Fruit fly (Drosophila melanogaster) whole organism, embryonic: ENCODE measurements around the gene Dpm3.

Source experiments
- B-H1 ChIP-seq: fragments of 200-800 bp; sonication (Bioruptor generic); IDR thresholded peaks from 3 replicates; pipeline ENCODE4 v1.3.6; 2022; ENCODE audit warnings: missing biosample characterization, missing genetic modification characterization
- Bgb ChIP-seq: fragments of 200-800 bp; sonication (Bioruptor generic); IDR thresholded peaks from 2 replicates; pipeline ENCODE4 v1.3.6; 2022; ENCODE audit warnings: missing biosample characterization, missing genetic modification characterization; ENCODE audit not compliant: partially characterized antibody
- CG10321 ChIP-seq: fragments of 200-800 bp; sonication (Bioruptor generic); IDR thresholded peaks from 2 replicates; pipeline ENCODE4 v1.3.6; 2022; ENCODE audit warnings: missing biosample characterization, missing genetic modification characterization
- CG10654 ChIP-seq: fragments of 200-800 bp; sonication (Bioruptor generic); optimal IDR thresholded peaks from 2 replicates; lab custom pipeline; 2016; ENCODE audit warnings: missing biosample characterization, missing genetic modification characterization
- CG10979 ChIP-seq: fragments of 200-800 bp; sonication (Bioruptor generic); optimal IDR thresholded peaks from 2 replicates; lab custom pipeline; 2018; ENCODE audit warnings: missing biosample characterization, mild to moderate bottlenecking, missing genetic modification characterization, moderate library complexity
- CG11085 ChIP-seq: fragments of 200-800 bp; sonication (Bioruptor generic); IDR thresholded peaks from 2 replicates; pipeline ENCODE4 v1.3.6; 2022; ENCODE audit warnings: missing biosample characterization, missing genetic modification characterization
- CG12769 ChIP-seq: fragments of 200-800 bp; sonication (Bioruptor generic); optimal IDR thresholded peaks from 2 replicates; lab custom pipeline; 2019; ENCODE audit warnings: missing biosample characterization, mild to moderate bottlenecking, missing genetic modification characterization, moderate library complexity
- CG13296 ChIP-seq: fragments of 200-800 bp; sonication (Bioruptor generic); optimal IDR thresholded peaks from 3 replicates; lab custom pipeline; 2018; ENCODE audit warnings: missing biosample characterization, mild to moderate bottlenecking, missing genetic modification characterization
- CG1602 ChIP-seq: fragments of 200-800 bp; sonication (Bioruptor generic); optimal IDR thresholded peaks from 3 replicates; lab custom pipeline; 2016; ENCODE audit warnings: missing biosample characterization, missing genetic modification characterization
- CG2712 ChIP-seq: fragments of 200-800 bp; optimal IDR thresholded peaks from 3 replicates; lab custom pipeline; 2019; ENCODE audit warnings: missing biosample characterization, mild to moderate bottlenecking, missing genetic modification characterization, moderate library complexity
- CG30020 ChIP-seq: fragments of 200-800 bp; optimal IDR thresholded peaks from 2 replicates; lab custom pipeline; 2019; ENCODE audit warnings: missing biosample characterization, mild to moderate bottlenecking, missing genetic modification characterization, moderate library complexity
- CG31441 ChIP-seq: fragments of 200-800 bp; sonication (Bioruptor generic); IDR thresholded peaks from 2 replicates; pipeline ENCODE4 v1.3.6; 2022; ENCODE audit warnings: missing biosample characterization, missing genetic modification characterization
- CG3163 ChIP-seq: fragments of 200-800 bp; sonication (Bioruptor generic); optimal IDR thresholded peaks from 3 replicates; lab custom pipeline; 2016; ENCODE audit warnings: missing biosample characterization, missing genetic modification characterization
- CG42726 ChIP-seq: fragments of 200-800 bp; sonication (Bioruptor generic); IDR thresholded peaks from 2 replicates; pipeline ENCODE4 v1.3.6; 2022; ENCODE audit warnings: missing biosample characterization, missing genetic modification characterization; ENCODE audit not compliant: partially characterized antibody
- CG5180 ChIP-seq: fragments of 200-800 bp; sonication (Bioruptor generic); optimal IDR thresholded peaks from 3 replicates; lab custom pipeline; 2017; ENCODE audit warnings: missing biosample characterization, missing genetic modification characterization, mild to moderate bottlenecking, moderate library complexity, missing genetic modification reagents
- CG5953 ChIP-seq: fragments of 200-800 bp; sonication (Bioruptor generic); IDR thresholded peaks from 2 replicates; pipeline ENCODE4 v1.3.6; 2022; ENCODE audit warnings: missing biosample characterization, missing genetic modification characterization
- CG6175 ChIP-seq: fragments of 200-800 bp; sonication (Bioruptor generic); IDR thresholded peaks from 3 replicates; pipeline ENCODE4 v1.3.6; 2022; ENCODE audit warnings: missing biosample characterization, missing genetic modification characterization
- CG7963 ChIP-seq: fragments of 200-800 bp; sonication (Bioruptor generic); IDR thresholded peaks from 3 replicates; pipeline ENCODE4 v1.3.6; 2022; ENCODE audit warnings: missing biosample characterization, missing genetic modification characterization; ENCODE audit not compliant: partially characterized antibody
- CG9797 ChIP-seq: fragments of 200-800 bp; sonication (Bioruptor generic); optimal IDR thresholded peaks from 3 replicates; lab custom pipeline; 2018; ENCODE audit warnings: missing biosample characterization, mild to moderate bottlenecking, missing genetic modification characterization
- CkIIα-i1 ChIP-seq: fragments of 200-800 bp; sonication (Bioruptor generic); IDR thresholded peaks from 2 replicates; pipeline ENCODE4 v1.3.6; 2022; ENCODE audit warnings: missing biosample characterization, missing genetic modification characterization
- E2f1 ChIP-seq: fragments of 200-800 bp; sonication (Bioruptor generic); IDR thresholded peaks from 2 replicates; pipeline ENCODE4 v1.3.6; 2022; ENCODE audit warnings: missing biosample characterization, missing genetic modification characterization
- Fer3 ChIP-seq: fragments of 200-800 bp; sonication (Bioruptor generic); optimal IDR thresholded peaks from 2 replicates; lab custom pipeline; 2018; ENCODE audit warnings: missing biosample characterization, mild to moderate bottlenecking, missing genetic modification characterization, moderate library complexity
- Hand ChIP-seq: fragments of 200-800 bp; sonication (Bioruptor generic); optimal IDR thresholded peaks from 2 replicates; lab custom pipeline; 2017; ENCODE audit warnings: mild to moderate bottlenecking, missing biosample characterization, missing genetic modification reagents, missing genetic modification characterization
- Hmx ChIP-seq: fragments of 200-800 bp; sonication (Bioruptor generic); optimal IDR thresholded peaks from 2 replicates; lab custom pipeline; 2016; ENCODE audit warnings: missing biosample characterization, missing genetic modification characterization
- Rx ChIP-seq: fragments of 200-800 bp; sonication (Bioruptor generic); IDR thresholded peaks from 2 replicates; pipeline ENCODE4 v1.3.6; 2022; ENCODE audit warnings: missing biosample characterization, missing genetic modification characterization
- Sin3A ChIP-seq: fragments of >200 bp; optimal IDR thresholded peaks from 2 replicates; lab custom pipeline; 2018
- Six4 ChIP-seq: fragments of 200-800 bp; sonication (Bioruptor generic); optimal IDR thresholded peaks from 2 replicates; lab custom pipeline; 2016; ENCODE audit warnings: missing biosample characterization, missing genetic modification characterization
- Sry-δ ChIP-seq: fragments of 200-800 bp; sonication (Bioruptor generic); optimal IDR thresholded peaks from 2 replicates; lab custom pipeline; 2016; ENCODE audit warnings: missing biosample characterization, missing genetic modification characterization
- Stat92E ChIP-seq, 3 experiments: fragments of >200 bp in 2 of 3; fragments of 200-800 bp in 1 of 3; sonication (Bioruptor generic) in 1 of 3; optimal IDR thresholded peaks; 2 replicates each; lab custom pipeline; 2017 to 2019; ENCODE audit warnings: missing biosample characterization in 3 of 3, missing genetic modification characterization in 3 of 3, mild to moderate bottlenecking in 1 of 3, moderate library complexity in 1 of 3
- TFAM ChIP-seq: fragments of 200-800 bp; sonication (Bioruptor generic); optimal IDR thresholded peaks from 2 replicates; lab custom pipeline; 2017; ENCODE audit warnings: missing biosample characterization, missing genetic modification characterization, inconsistent platforms
- ash1 ChIP-seq: fragments of 200-800 bp; sonication (Bioruptor generic); optimal IDR thresholded peaks from 2 replicates; lab custom pipeline; 2018; ENCODE audit warnings: missing biosample characterization, mild to moderate bottlenecking, missing genetic modification characterization
- chinmo ChIP-seq: fragments of 200-800 bp; sonication (Bioruptor generic); IDR thresholded peaks from 4 replicates; pipeline ENCODE4 v1.3.6; 2022; ENCODE audit warnings: missing biosample characterization, missing genetic modification characterization; ENCODE audit not compliant: partially characterized antibody
- chm ChIP-seq: fragments of 200-800 bp; sonication (Bioruptor generic); IDR thresholded peaks from 2 replicates; pipeline ENCODE4 v1.3.6; 2022; ENCODE audit warnings: missing biosample characterization, missing genetic modification characterization
- esg ChIP-seq: fragments of 200-800 bp; sonication (Bioruptor generic); conservative IDR thresholded peaks from 2 replicates; pipeline ENCODE4 v1.3.6; 2022; ENCODE audit warnings: missing biosample characterization, missing genetic modification characterization
- fu2 ChIP-seq: fragments of 200-800 bp; sonication (Bioruptor generic); optimal IDR thresholded peaks from 2 replicates; lab custom pipeline; 2016; ENCODE audit warnings: missing biosample characterization, missing genetic modification characterization
- ind ChIP-seq: fragments of 200-800 bp; sonication (Bioruptor generic); optimal IDR thresholded peaks from 3 replicates; lab custom pipeline; 2016; ENCODE audit warnings: missing biosample characterization, missing genetic modification characterization
- kay ChIP-seq: fragments of 200-800 bp; sonication (Bioruptor generic); optimal IDR thresholded peaks from 2 replicates; lab custom pipeline; 2016; ENCODE audit warnings: missing biosample characterization, missing genetic modification characterization
- lbe ChIP-seq: fragments of 200-800 bp; sonication (Bioruptor generic); optimal IDR thresholded peaks from 2 replicates; lab custom pipeline; 2016; ENCODE audit warnings: missing biosample characterization, mild to moderate bottlenecking, missing genetic modification characterization
- pzg ChIP-seq: fragments of 200-800 bp; sonication (Bioruptor generic); optimal IDR thresholded peaks from 3 replicates; lab custom pipeline; 2018; ENCODE audit warnings: missing biosample characterization, mild to moderate bottlenecking, missing genetic modification characterization, moderate library complexity
- rib ChIP-seq: fragments of 200-800 bp; sonication (Bioruptor generic); IDR thresholded peaks from 2 replicates; pipeline ENCODE4 v1.3.6; 2022; ENCODE audit warnings: missing biosample characterization, missing genetic modification characterization
- sd ChIP-seq: fragments of 200-800 bp; sonication (Bioruptor generic); optimal IDR thresholded peaks from 3 replicates; lab custom pipeline; 2018; ENCODE audit warnings: missing biosample characterization, mild to moderate bottlenecking, missing genetic modification characterization, moderate library complexity
- sim ChIP-seq: fragments of 200-800 bp; sonication (Bioruptor generic); IDR thresholded peaks from 2 replicates; pipeline ENCODE4 v1.3.6; 2022; ENCODE audit warnings: missing biosample characterization, missing genetic modification characterization
- ssp ChIP-seq: fragments of 200-800 bp; sonication (Bioruptor generic); IDR thresholded peaks from 2 replicates; pipeline ENCODE4 v1.3.6; 2022; ENCODE audit warnings: missing biosample characterization, missing genetic modification characterization
- stc ChIP-seq: fragments of 200-800 bp; sonication (Bioruptor generic); IDR thresholded peaks from 2 replicates; pipeline ENCODE4 v1.3.6; 2022; ENCODE audit warnings: missing biosample characterization, missing genetic modification characterization
- sug ChIP-seq: fragments of 200-800 bp; optimal IDR thresholded peaks from 2 replicates; lab custom pipeline; 2019; ENCODE audit warnings: missing biosample characterization, mild to moderate bottlenecking, missing genetic modification characterization, moderate library complexity
- tna ChIP-seq: fragments of 200-800 bp; sonication (Bioruptor generic); IDR thresholded peaks from 2 replicates; pipeline ENCODE4 v1.3.6; 2022; ENCODE audit warnings: missing biosample characterization, missing genetic modification characterization; ENCODE audit not compliant: partially characterized antibody
- toy ChIP-seq: fragments of 200-800 bp; sonication (Bioruptor generic); IDR thresholded peaks from 2 replicates; pipeline ENCODE4 v1.3.6; 2022; ENCODE audit warnings: missing biosample characterization, missing genetic modification characterization
- vfl ChIP-seq: fragments of 200-800 bp; sonication (Bioruptor generic); optimal IDR thresholded peaks from 2 replicates; lab custom pipeline; 2016; ENCODE audit warnings: missing biosample characterization, missing genetic modification characterization
- zen2 ChIP-seq: fragments of 200-800 bp; sonication (Bioruptor generic); IDR thresholded peaks from 3 replicates; pipeline ENCODE4 v1.3.6; 2022; ENCODE audit warnings: missing biosample characterization, missing genetic modification characterization; ENCODE audit not compliant: partially characterized antibody

Gene Dpm3

DNA sequence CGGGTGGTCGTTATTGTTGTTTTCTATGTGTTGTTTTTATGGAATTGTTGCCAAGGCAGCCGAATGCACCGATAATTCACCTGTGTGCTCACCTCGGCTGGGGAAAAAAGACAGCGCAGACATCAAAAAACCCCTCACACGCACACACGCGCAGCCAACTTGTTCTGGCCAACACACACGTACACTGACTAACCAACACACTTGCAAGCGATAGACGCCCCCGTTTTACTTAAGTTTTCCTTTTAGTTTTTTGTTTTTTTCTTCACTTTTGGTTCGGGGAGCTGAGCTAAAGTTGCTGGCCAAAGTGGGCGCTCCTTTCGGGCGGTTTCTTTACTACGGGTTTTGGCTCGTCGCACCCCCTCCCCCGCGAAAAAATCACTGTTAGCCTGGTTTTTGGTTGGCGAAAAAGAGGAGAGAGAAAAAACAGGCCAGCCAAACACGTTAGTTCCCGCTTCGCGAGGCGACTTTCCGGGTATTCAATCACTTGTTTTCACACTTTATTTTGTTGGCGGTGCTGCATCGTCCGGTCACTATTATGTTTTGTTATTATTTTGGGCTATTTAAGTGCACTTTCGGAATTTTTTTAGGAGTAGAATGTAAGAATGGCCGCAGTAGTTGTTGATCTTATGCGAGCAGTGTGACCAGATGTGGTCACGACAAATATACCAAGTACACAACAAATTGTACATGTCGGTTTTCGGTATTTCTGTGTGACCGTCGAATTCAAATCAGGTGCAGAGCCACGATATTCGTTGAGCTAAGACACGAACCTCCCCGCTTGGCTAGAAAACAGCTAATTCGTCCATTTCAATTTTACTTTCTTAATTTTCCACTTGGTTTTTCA, 31.7 kb upstream of the Dpm3 start, which contains the start of gene yrt (continued):
- TF ChIP-seq CG9797 (GFP tag; lab: Kevin White, UChicago) (peak; percentile 95), ash1 (GFP tag; lab: Kevin White, UChicago) (no peak), sug (tag; lab: Kevin White, UChicago) (peak; percentile 3), esg (GFP tag; lab: Robert Waterston, UW) (no peak), CG6175 (no peak), CG2712 (tag; lab: Kevin White, UChicago) (peak; percentile 28), ssp (no peak), CG10654 (no peak), Hmx (GFP tag; lab: Kevin White, UChicago) (no peak), CG12769 (no peak), chinmo (GFP tag; lab: Robert Waterston, UW) (0 out of 4 replicates have a peak, but pooled peaks have one; percentile 43), Sry-δ (GFP tag; lab: Kevin White, UChicago) (peak; percentile 35), Bgb (GFP tag; lab: Robert Waterston, UW) (peak; percentile 30; the same call in 1 of the 2 replicates), CG11085 (GFP tag; lab: Robert Waterston, UW) (no peak), Stat92E (GFP tag; optimal IDR thresholded peaks at IDR 0.05; lab: Kevin White, UChicago) (peak in 1 of 3 experiments; percentile 43), ind (GFP tag; lab: Kevin White, UChicago) (no peak), Six4 (GFP tag; lab: Kevin White, UChicago) (no peak), fu2 (no peak), CG31441 (GFP tag; lab: Robert Waterston, UW) (no peak), sd (tag; lab: Kevin White, UChicago) (no peak), Fer3 (tag; lab: Kevin White, UChicago) (no peak), Sin3A (lab: Kevin White, UChicago) (peak; percentile 36), tna (no peak; the same call in 1 of the 2 replicates), E2f1 (no peak)

DNA sequence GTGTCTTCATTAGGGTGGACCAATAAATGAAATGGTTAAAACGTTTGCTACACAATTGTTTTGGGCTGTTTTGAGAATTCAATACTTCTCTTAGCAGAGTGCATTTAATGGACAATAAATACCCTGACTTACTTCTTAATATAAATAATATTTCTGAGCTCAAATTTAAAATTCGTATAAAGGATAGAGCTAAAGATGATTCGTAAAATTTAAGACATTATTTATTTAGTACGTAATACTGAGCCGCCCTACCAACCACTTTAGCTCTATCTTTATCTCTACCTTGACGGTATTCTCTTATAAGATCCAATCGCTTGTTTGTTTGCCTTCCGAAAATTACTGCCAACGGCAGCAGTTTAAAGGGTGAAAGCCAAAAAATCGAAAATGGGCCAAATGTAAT, 30.8 kb upstream of the Dpm3 start:
- no peak for TF ChIP-seq lbe
- no peak for TF ChIP-seq TFAM (GFP tag; lab: Kevin White, UChicago)
- TF ChIP-seq CG5953 (GFP tag; lab: Robert Waterston, UW) = peak; percentile 30; the same call in 1 of the 2 replicates
- no peak for TF ChIP-seq zen2 (GFP tag; lab: Robert Waterston, UW)
- TF ChIP-seq chm (GFP tag; lab: Robert Waterston, UW) = peak; percentile 68; the same call in 1 of the 2 replicates
- no peak for TF ChIP-seq Rx (GFP tag; lab: Robert Waterston, UW)
- TF ChIP-seq kay (GFP tag; lab: Kevin White, UChicago) = peak; percentile 23
- no peak for TF ChIP-seq CG7963 (GFP tag; lab: Robert Waterston, UW)
- TF ChIP-seq CG3163 (GFP tag; lab: Kevin White, UChicago) = peak; percentile 11
- peak; percentile 20 for TF ChIP-seq vfl (GFP tag; lab: Kevin White, UChicago)
- no peak for TF ChIP-seq CkIIα-i1 (GFP tag; lab: Robert Waterston, UW)
- TF ChIP-seq CG30020 (tag; lab: Kevin White, UChicago) = peak; percentile 64
- peak; percentile 48 for TF ChIP-seq CG5180 (GFP tag; lab: Kevin White, UChicago)
- peak; percentile 20 for TF ChIP-seq fu2
- TF ChIP-seq sim = peak; percentile 69; the same call in 1 of the 2 replicates
- TF ChIP-seq CG13296 (GFP tag; lab: Kevin White, UChicago) = peak; percentile 88
- TF ChIP-seq CG10979 (tag; lab: Kevin White, UChicago) = peak; percentile 81
- peak; percentile 62 for TF ChIP-seq B-H1 (GFP tag; lab: Robert Waterston, UW)
- peak; percentile 81 for TF ChIP-seq stc (GFP tag; lab: Robert Waterston, UW)
- TF ChIP-seq CG1602 (GFP tag; lab: Kevin White, UChicago) = peak; percentile 71
- TF ChIP-seq rib = no peak
- no peak for TF ChIP-seq CG42726
- peak; percentile 62; the same call in 1 of the 2 replicates for TF ChIP-seq CG10321 (GFP tag; lab: Robert Waterston, UW)
- TF ChIP-seq toy (GFP tag; lab: Robert Waterston, UW) = 0 out of 2 replicates have a peak, but pooled peaks have one; percentile 50
- TF ChIP-seq Hand (GFP tag; lab: Kevin White, UChicago) = peak; percentile 60
- TF ChIP-seq pzg (GFP tag; lab: Kevin White, UChicago) = no peak
